Worm (Caenorhabditis elegans) whole organism, L2 larva: ENCODE data around the gene F32E10.9.
"Not testable (repeated sequence)": the region's sequence is repeated elsewhere in the genome, so short reads cannot be mapped to it uniquely, and the experiment has no call there.

ENCODE experiments used
- C34F6.9 ChIP-seq: fragments of 150-350 bp; optimal IDR thresholded peaks from 2 replicates; lab custom pipeline; 2014; ENCODE audit warnings: missing biosample characterization, missing genetic modification characterization
- F13H6.1 ChIP-seq: sonication (generic microtip); optimal IDR thresholded peaks from 2 replicates; lab custom pipeline; 2016; ENCODE audit warnings: missing genetic modification characterization, missing compliant biosample characterization
- ZK546.5 ChIP-seq: sonication (generic microtip); optimal IDR thresholded peaks from 2 replicates; lab custom pipeline; 2017; ENCODE audit warnings: missing biosample characterization, missing genetic modification characterization
- alr-1 ChIP-seq: fragments of 150-350 bp; optimal IDR thresholded peaks from 2 replicates; lab custom pipeline; 2014; ENCODE audit warnings: missing biosample characterization, missing genetic modification characterization
- ceh-82 ChIP-seq: fragments of 150-350 bp; optimal IDR thresholded peaks from 2 replicates; lab custom pipeline; 2014; ENCODE audit warnings: missing biosample characterization, missing genetic modification characterization
- crh-2 ChIP-seq: sonication (generic microtip); optimal IDR thresholded peaks from 2 replicates; lab custom pipeline; 2017; ENCODE audit warnings: missing biosample characterization, missing genetic modification characterization
- egl-27 ChIP-seq: sonication (generic microtip); optimal IDR thresholded peaks from 3 replicates; lab custom pipeline; 2017; ENCODE audit warnings: missing biosample characterization, missing genetic modification reagents, missing genetic modification characterization
- elt-1 ChIP-seq: fragments of 150-350 bp; optimal IDR thresholded peaks from 2 replicates; lab custom pipeline; 2014; ENCODE audit warnings: missing biosample characterization, missing genetic modification characterization
- elt-3 ChIP-seq: sonication (generic microtip); optimal IDR thresholded peaks from 2 replicates; lab custom pipeline; 2017; ENCODE audit warnings: missing biosample characterization, missing genetic modification characterization
- fos-1 ChIP-seq: fragments of 150-350 bp; optimal IDR thresholded peaks from 2 replicates; lab custom pipeline; 2014; ENCODE audit warnings: missing biosample characterization, missing genetic modification characterization
- gmeb-1 ChIP-seq: fragments of 150-350 bp; optimal IDR thresholded peaks from 2 replicates; lab custom pipeline; 2014; ENCODE audit warnings: missing biosample characterization, missing genetic modification characterization
- lin-13 ChIP-seq: fragments of 150-350 bp; optimal IDR thresholded peaks from 2 replicates; lab custom pipeline; 2014; ENCODE audit warnings: missing biosample characterization, missing genetic modification reagents, missing genetic modification characterization
- mab-5 ChIP-seq: fragments of 150-350 bp; optimal IDR thresholded peaks from 2 replicates; lab custom pipeline; 2014; ENCODE audit warnings: missing biosample characterization, missing genetic modification characterization
- mbf-1 ChIP-seq: sonication (generic microtip); optimal IDR thresholded peaks from 2 replicates; lab custom pipeline; 2017; ENCODE audit warnings: missing biosample characterization, missing genetic modification characterization
- nhr-10 ChIP-seq: sonication (generic microtip); optimal IDR thresholded peaks from 2 replicates; lab custom pipeline; 2017; ENCODE audit warnings: missing biosample characterization, missing genetic modification characterization
- nhr-11 ChIP-seq: fragments of 150-350 bp; optimal IDR thresholded peaks from 2 replicates; lab custom pipeline; 2014; ENCODE audit warnings: missing biosample characterization, missing genetic modification characterization
- nhr-12 ChIP-seq: fragments of 150-350 bp; optimal IDR thresholded peaks from 2 replicates; lab custom pipeline; 2014; ENCODE audit warnings: missing biosample characterization, missing genetic modification characterization
- nhr-129 ChIP-seq: fragments of 150-350 bp; optimal IDR thresholded peaks from 2 replicates; lab custom pipeline; 2014; ENCODE audit warnings: missing biosample characterization, missing genetic modification characterization
- nhr-21 ChIP-seq: fragments of 150-350 bp; optimal IDR thresholded peaks from 2 replicates; lab custom pipeline; 2014; ENCODE audit warnings: missing biosample characterization, missing genetic modification characterization
- nhr-23 ChIP-seq: fragments of 150-350 bp; optimal IDR thresholded peaks from 2 replicates; lab custom pipeline; 2014; ENCODE audit warnings: missing biosample characterization, missing genetic modification reagents, missing genetic modification characterization
- nhr-237 ChIP-seq: fragments of 150-350 bp; optimal IDR thresholded peaks from 2 replicates; lab custom pipeline; 2014; ENCODE audit warnings: missing biosample characterization, missing genetic modification characterization
- nhr-25 ChIP-seq: fragments of 150-350 bp; sonication (generic microtip); optimal IDR thresholded peaks from 3 replicates; lab custom pipeline; 2014; ENCODE audit warnings: missing biosample characterization, missing genetic modification characterization
- nhr-6 ChIP-seq: fragments of 150-350 bp; optimal IDR thresholded peaks from 2 replicates; lab custom pipeline; 2014; ENCODE audit warnings: missing biosample characterization, missing genetic modification characterization
- nhr-77 ChIP-seq: fragments of 150-350 bp; optimal IDR thresholded peaks from 2 replicates; lab custom pipeline; 2014; ENCODE audit warnings: missing biosample characterization, missing genetic modification characterization
- sem-4 ChIP-seq: fragments of 150-350 bp; optimal IDR thresholded peaks from 2 replicates; lab custom pipeline; 2014; ENCODE audit warnings: missing biosample characterization, missing genetic modification reagents, missing genetic modification characterization
- skn-1 ChIP-seq: sonication (generic microtip); optimal IDR thresholded peaks from 2 replicates; lab custom pipeline; 2017; ENCODE audit warnings: missing biosample characterization, missing genetic modification characterization
- sma-3 ChIP-seq: sonication (generic microtip); optimal IDR thresholded peaks from 2 replicates; lab custom pipeline; 2016; ENCODE audit warnings: missing genetic modification reagents, missing genetic modification characterization, missing compliant biosample characterization
- sma-9 ChIP-seq, 2 experiments: fragments of 150-350 bp in 1 of 2; sonication (generic microtip) in 1 of 2; optimal IDR thresholded peaks; 2 replicates each; lab custom pipeline; 2014 to 2016; ENCODE audit warnings: missing genetic modification characterization in 2 of 2, mild to moderate bottlenecking in 1 of 2, missing biosample characterization in 1 of 2, missing compliant biosample characterization in 1 of 2, missing genetic modification reagents in 1 of 2, moderate library complexity in 1 of 2
- snpc-4 ChIP-seq: fragments of 150-350 bp; optimal IDR thresholded peaks from 2 replicates; lab custom pipeline; 2014; ENCODE audit warnings: missing biosample characterization, missing genetic modification characterization
- unc-39 ChIP-seq: fragments of 150-350 bp; optimal IDR thresholded peaks from 2 replicates; lab custom pipeline; 2014; ENCODE audit warnings: missing biosample characterization, missing genetic modification characterization
- unc-55 ChIP-seq: fragments of 150-350 bp; sonication (generic microtip); optimal IDR thresholded peaks from 3 replicates; lab custom pipeline; 2014; ENCODE audit warnings: missing biosample characterization, missing genetic modification reagents, missing genetic modification characterization
- zag-1 ChIP-seq: fragments of 150-350 bp; optimal IDR thresholded peaks from 2 replicates; lab custom pipeline; 2014; ENCODE audit warnings: missing biosample characterization, missing genetic modification characterization
- ztf-1 ChIP-seq: fragments of 200-800 bp; sonication (Bioruptor generic); conservative IDR thresholded peaks from 2 replicates; pipeline ENCODE4 v1.3.6; 2022; ENCODE audit warnings: missing genetic modification characterization, missing compliant biosample characterization
- ztf-11 ChIP-seq: sonication (generic microtip); optimal IDR thresholded peaks from 2 replicates; lab custom pipeline; 2017; ENCODE audit warnings: missing biosample characterization, missing genetic modification characterization

F32E10.9 gene

ce11 chrIV:7563850-7564249, at the start of gene F32E10.9:
F32E10.9 (minus strand) TSS chrIV:7563950.
- TF ChIP-seq nhr-10 (tag; lab: Kevin White, UChicago); nhr-25 (tag; lab: Kevin White, UChicago); unc-39: not testable (repeated sequence)

- TF ChIP-seq C34F6.9 (tag; lab: Kevin White, UChicago): peak; percentile 4
- TF ChIP-seq mab-5: no peak
- TF ChIP-seq egl-27 (tag; lab: Kevin White, UChicago): no peak
- no peak for TF ChIP-seq unc-55
- TF ChIP-seq zag-1 (tag; lab: Kevin White, UChicago): no peak
- TF ChIP-seq nhr-11 (tag; lab: Kevin White, UChicago): no peak
- TF ChIP-seq skn-1: no peak
- TF ChIP-seq crh-2 (tag; lab: Kevin White, UChicago): no peak
- TF ChIP-seq sma-9 (GFP tag; optimal IDR thresholded peaks at IDR 0.05; lab: Kevin White, UChicago): no peak
- TF ChIP-seq sma-9 (tag; optimal IDR thresholded peaks at IDR 0.05; lab: Kevin White, UChicago): no peak
Measured at ce11 chrIV:7612523-7612922, 48.8 kb upstream of the F32E10.9 start.

- TF ChIP-seq elt-3 (no peak), ceh-82 (tag; lab: Kevin White, UChicago) (no peak), unc-55 (peak; percentile 45), sma-9 (GFP tag; optimal IDR thresholded peaks at IDR 0.05; lab: Kevin White, UChicago) (peak; percentile 8), sma-9 (tag; optimal IDR thresholded peaks at IDR 0.05; lab: Kevin White, UChicago) (no peak), nhr-10 (tag; lab: Kevin White, UChicago) (no peak)
- TF ChIP-seq, all 48 proteins: peak for 2
Measured at ce11 chrIV:7611396-7611795, 47.6 kb upstream of the F32E10.9 start.

ce11 chrIV:7608111-7608510, 44.4 kb upstream of the F32E10.9 start:
- TF ChIP-seq ztf-1 (GFP tag; lab: Robert Waterston, UW) (no peak), nhr-237 (tag; lab: Kevin White, UChicago) (no peak), sma-9 (GFP tag; optimal IDR thresholded peaks at IDR 0.05; lab: Kevin White, UChicago) (no peak), sma-9 (tag; optimal IDR thresholded peaks at IDR 0.05; lab: Kevin White, UChicago) (no peak), mbf-1 (no peak)

ce11 chrIV:7605413-7605812, 41.7 kb upstream of the F32E10.9 start:
- TF ChIP-seq nhr-129 (tag; lab: Kevin White, UChicago) (no peak), sma-3 (GFP tag; lab: Kevin White, UChicago) (no peak), nhr-6 (tag; lab: Kevin White, UChicago) (no peak), alr-1 (no peak), fos-1 (tag; lab: Kevin White, UChicago) (no peak), nhr-77 (tag; lab: Kevin White, UChicago) (no peak), nhr-21 (tag; lab: Kevin White, UChicago) (no peak), sma-9 (GFP tag; optimal IDR thresholded peaks at IDR 0.05; lab: Kevin White, UChicago) (no peak), sma-9 (tag; optimal IDR thresholded peaks at IDR 0.05; lab: Kevin White, UChicago) (no peak), skn-1 (no peak), mbf-1 (no peak), lin-13 (no peak), nhr-25 (tag; lab: Kevin White, UChicago) (no peak), nhr-12 (tag; lab: Kevin White, UChicago) (no peak), nhr-237 (tag; lab: Kevin White, UChicago) (no peak), nhr-23 (tag; lab: Kevin White, UChicago) (no peak), elt-1 (tag; lab: Kevin White, UChicago) (no peak), gmeb-1 (tag; lab: Kevin White, UChicago) (no peak), egl-27 (tag; lab: Kevin White, UChicago) (no peak), snpc-4 (tag; lab: Kevin White, UChicago) (no peak), ceh-82 (tag; lab: Kevin White, UChicago) (no peak)

ce11 chrIV:7588631-7589030, 24.9 kb upstream of the F32E10.9 start, which contains the start of gene cla-1:
cla-1 (plus strand) TSS chrIV:7588931.
- TF ChIP-seq unc-55: peak; percentile 46
- no peak for TF ChIP-seq C34F6.9 (tag; lab: Kevin White, UChicago)
- TF ChIP-seq F13H6.1: no peak
- TF ChIP-seq ZK546.5 (tag; lab: Kevin White, UChicago): no peak
- TF ChIP-seq ceh-82 (tag; lab: Kevin White, UChicago): no peak
- TF ChIP-seq gmeb-1 (tag; lab: Kevin White, UChicago): no peak
- TF ChIP-seq mab-5: no peak
- TF ChIP-seq ztf-11: no peak
- TF ChIP-seq nhr-25 (tag; lab: Kevin White, UChicago): no peak
- no peak for TF ChIP-seq elt-3
- TF ChIP-seq sem-4: peak; percentile 45
- TF ChIP-seq crh-2 (tag; lab: Kevin White, UChicago): no peak
- TF ChIP-seq ztf-1 (GFP tag; lab: Robert Waterston, UW): no peak
